Fruit fly (Drosophila melanogaster): ENCODE measurements around the gene CG4073.
A peak's percentile ranks its signal among the peaks of the same experiment; 100 is the strongest.

The CG4073 gene

DNA sequence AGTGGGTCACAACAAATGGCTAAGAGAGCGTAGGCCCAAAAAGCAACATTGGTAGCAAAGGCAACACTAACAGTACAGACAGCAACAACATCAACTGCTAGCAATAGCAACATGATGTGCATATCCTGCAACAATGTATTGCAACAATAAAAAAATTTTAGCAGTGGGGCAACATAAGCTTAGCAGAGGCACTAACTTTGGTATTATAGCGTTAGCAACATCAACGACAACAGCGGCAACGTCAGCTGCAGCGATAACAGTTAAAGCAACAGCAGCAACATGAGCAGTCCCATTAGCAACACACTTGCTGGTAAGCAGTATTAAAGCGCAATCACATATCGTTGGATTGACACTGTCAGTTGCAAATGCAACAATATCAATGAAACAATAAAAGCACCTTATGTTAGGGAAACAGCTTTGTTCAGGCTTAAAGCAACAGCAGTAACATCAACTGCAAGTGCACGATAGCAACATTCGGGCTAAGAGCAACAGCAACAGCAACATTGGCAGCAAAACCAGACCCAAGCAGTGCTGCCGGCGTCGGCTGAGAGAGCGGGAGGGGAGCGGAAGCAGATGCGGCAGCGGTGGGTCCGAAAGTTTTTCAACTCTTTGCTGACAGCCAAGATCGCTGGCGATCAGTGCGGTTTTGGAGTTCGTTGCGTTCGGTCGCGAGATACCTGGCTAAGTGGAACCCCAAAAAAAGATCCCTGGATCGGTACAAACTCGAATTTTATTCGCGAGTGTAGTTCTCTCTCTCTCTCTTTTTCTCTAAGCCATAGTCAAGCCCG, 28.1 kb upstream of the CG4073 start, which contains the start of gene Skel (continued):
- no peak for TF ChIP-seq Hmr (GFP tag; optimal IDR thresholded peaks at IDR 0.05)
- no peak for TF ChIP-seq nerfin-2 (GFP tag; IDR thresholded peaks at IDR 0.05; ENCODE audit: partially characterized antibody)
- TF ChIP-seq CG2199 (GFP tag; IDR thresholded peaks at IDR 0.05) = no peak
- TF ChIP-seq CG11504 (tag; optimal IDR thresholded peaks at IDR 0.05) = peak; percentile 99
- no peak for TF ChIP-seq CG5953 (GFP tag; IDR thresholded peaks at IDR 0.05)
- TF ChIP-seq H15 (GFP tag; IDR thresholded peaks at IDR 0.05) = no peak
- no peak for TF ChIP-seq nom (GFP tag; optimal IDR thresholded peaks at IDR 0.05)
- no peak for TF ChIP-seq pum (GFP tag; optimal IDR thresholded peaks at IDR 0.05)
- no peak for TF ChIP-seq MESR4 (GFP tag; optimal IDR thresholded peaks at IDR 0.05)
- peak; percentile 56 for TF ChIP-seq Med (GFP tag)
- no peak for TF ChIP-seq trh (GFP tag; optimal IDR thresholded peaks at IDR 0.05)
- TF ChIP-seq cas (GFP tag; IDR thresholded peaks at IDR 0.05) = no peak
- TF ChIP-seq CG10274 (GFP tag; optimal IDR thresholded peaks at IDR 0.05) = no peak
- no peak for TF ChIP-seq bbx (GFP tag; IDR thresholded peaks at IDR 0.05; ENCODE audit: partially characterized antibody)
- TF ChIP-seq tin (GFP tag; optimal IDR thresholded peaks at IDR 0.05) = no peak
- TF ChIP-seq gcm2 (GFP tag; optimal IDR thresholded peaks at IDR 0.05) = no peak
- TF ChIP-seq CG17568 (GFP tag; optimal IDR thresholded peaks at IDR 0.05) = no peak
- peak; percentile 29; the same call in 1 of the 2 replicates for TF ChIP-seq CG14014 (GFP tag; IDR thresholded peaks at IDR 0.05)
- TF ChIP-seq ftz-f1 (GFP tag; optimal IDR thresholded peaks at IDR 0.05) = no peak
- TF ChIP-seq CG34376 (GFP tag; optimal IDR thresholded peaks at IDR 0.05) = no peak
- 0 out of 2 replicates have a peak, but pooled peaks have one; percentile 10 for TF ChIP-seq chm (GFP tag; IDR thresholded peaks at IDR 0.05)
- TF ChIP-seq CG18619 (GFP tag; optimal IDR thresholded peaks at IDR 0.05) = no peak
- peak; percentile 68 for TF ChIP-seq crol (GFP tag; IDR thresholded peaks at IDR 0.05)
- no peak for TF ChIP-seq nau (GFP tag; optimal IDR thresholded peaks at IDR 0.05)
- no peak for TF ChIP-seq ase (GFP tag; IDR thresholded peaks at IDR 0.05)
- TF ChIP-seq CG6813 (GFP tag; optimal IDR thresholded peaks at IDR 0.05) = no peak
- TF ChIP-seq dimm (GFP tag; IDR thresholded peaks at IDR 0.05) = no peak
- no peak for TF ChIP-seq CG1603 (tag; optimal IDR thresholded peaks at IDR 0.05)
- TF ChIP-seq CG17328 (GFP tag; IDR thresholded peaks at IDR 0.05) = 0 out of 2 replicates have a peak, but pooled peaks have one; percentile 5
- no peak for TF ChIP-seq CG7372 (GFP tag; IDR thresholded peaks at IDR 0.05)

DNA sequence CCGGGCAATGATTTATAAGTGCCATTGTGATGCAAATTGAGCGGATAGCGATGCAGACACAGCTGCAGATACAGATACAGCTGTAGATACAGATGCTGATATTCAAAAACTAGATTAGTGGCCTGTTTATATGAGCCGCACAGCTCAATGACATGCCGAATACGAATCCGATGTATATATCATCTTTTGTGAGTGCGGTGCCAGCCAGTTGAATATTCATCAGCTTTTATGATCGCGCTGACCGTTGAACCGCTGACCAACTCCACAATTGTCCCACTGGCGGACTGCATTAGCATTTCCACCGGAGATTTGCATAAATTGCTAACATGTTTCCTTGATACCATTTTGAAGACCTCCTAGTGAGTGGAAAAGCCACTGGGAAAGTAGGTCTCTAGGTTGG, 27.3 kb upstream of the CG4073 start:
- TF ChIP-seq CG5180 (GFP tag; optimal IDR thresholded peaks at IDR 0.05) = no peak
- no peak for TF ChIP-seq Spps (tag; optimal IDR thresholded peaks at IDR 0.05)
- no peak for TF ChIP-seq CG12659 (GFP tag; optimal IDR thresholded peaks at IDR 0.05)
- no peak for TF ChIP-seq Dip3 (GFP tag; optimal IDR thresholded peaks at IDR 0.05)
- no peak for TF ChIP-seq tna (GFP tag; IDR thresholded peaks at IDR 0.05; ENCODE audit: partially characterized antibody)
- TF ChIP-seq CG8765 (GFP tag; IDR thresholded peaks at IDR 0.05) = no peak
- no peak for TF ChIP-seq CG10979 (tag; optimal IDR thresholded peaks at IDR 0.05)
- TF ChIP-seq Hr78 (GFP tag; optimal IDR thresholded peaks at IDR 0.05) = peak in 1 of 2 experiments; percentile 38
- peak; percentile 77 for TF ChIP-seq vvl (GFP tag; IDR thresholded peaks at IDR 0.05)
- TF ChIP-seq oc (tag; optimal IDR thresholded peaks at IDR 0.05) = peak; percentile 72
- TF ChIP-seq salm (tag; optimal IDR thresholded peaks at IDR 0.05) = peak; percentile 2
- no peak for TF ChIP-seq CG13775 (GFP tag; optimal IDR thresholded peaks at IDR 0.05)
- no peak for TF ChIP-seq Dll (GFP tag; IDR thresholded peaks at IDR 0.05; ENCODE audit: partially characterized antibody)
- TF ChIP-seq CG11723 (GFP tag; optimal IDR thresholded peaks at IDR 0.05) = no peak
